Worm (Caenorhabditis elegans): ENCODE data around the gene F55G7.5.
A peak's percentile ranks its signal among the peaks of the same experiment; 100 is the strongest.

Gene F55G7.5

ce11 chrX:11938826-11939225, at the start of gene F55G7.5:
Gene F55G7.5 (minus strand): TSS chrX:11938926.
- TF ChIP-seq D2030.7 (GFP tag; IDR thresholded peaks at IDR 0.05) (no peak), aptf-2 (GFP tag; conservative IDR thresholded peaks at IDR 0.05) (no peak), Y79H2A.3 (GFP tag; conservative IDR thresholded peaks at IDR 0.05) (no peak), C17E4.6 (GFP tag; IDR thresholded peaks at IDR 0.05) (no peak), mes-4 (tag; optimal IDR thresholded peaks at IDR 0.05) (no peak)

- TF ChIP-seq somi-1 (GFP tag; optimal IDR thresholded peaks at IDR 0.05) (no peak), madf-3 (GFP tag; IDR thresholded peaks at IDR 0.05) (0 out of 2 replicates have a peak, but pooled peaks have one; percentile 44), T26A5.8 (tag; optimal IDR thresholded peaks at IDR 0.05) (no peak), lin-40 (tag; optimal IDR thresholded peaks at IDR 0.05) (no peak), pha-4 (tag; optimal IDR thresholded peaks at IDR 0.05) (no peak), F55B11.4 (tag; optimal IDR thresholded peaks at IDR 0.05; ENCODE audit: borderline replicate concordance, insufficient read depth) (no peak), efl-1 (GFP tag; optimal IDR thresholded peaks at IDR 0.05) (peak; percentile 89), ztf-25 (GFP tag; IDR thresholded peaks at IDR 0.05) (no peak), nfyb-1 (GFP tag; IDR thresholded peaks at IDR 0.05) (no peak), mel-28 (tag; optimal IDR thresholded peaks at IDR 0.05; ENCODE audit: borderline replicate concordance) (no peak), bed-1 (GFP tag; IDR thresholded peaks at IDR 0.05) (no peak), let-526 (GFP tag; IDR thresholded peaks at IDR 0.05) (no peak), akir-1 (GFP tag; optimal IDR thresholded peaks at IDR 0.05) (no peak), rpc-1 (optimal IDR thresholded peaks at IDR 0.05) (no peak), rpc-1 (tag; optimal IDR thresholded peaks at IDR 0.05) (no peak), ztf-28 (GFP tag; IDR thresholded peaks at IDR 0.05) (no peak), nhr-80 (tag; optimal IDR thresholded peaks at IDR 0.05) (no peak), sdz-38 (tag; optimal IDR thresholded peaks at IDR 0.05) (no peak), F39B2.1 (GFP tag; IDR thresholded peaks at IDR 0.05) (no peak), aptf-2 (GFP tag; conservative IDR thresholded peaks at IDR 0.05) (peak; percentile 76), ceh-91 (GFP tag; IDR thresholded peaks at IDR 0.05) (no peak), madf-8 (GFP tag; conservative IDR thresholded peaks at IDR 0.05) (0 out of 2 replicates have a peak, but pooled peaks have one; percentile 31), snpc-1.3 (tag; optimal IDR thresholded peaks at IDR 0.05; ENCODE audit: insufficient read depth) (no peak), madf-6 (GFP tag; IDR thresholded peaks at IDR 0.05) (peak; percentile 79), ztf-22 (GFP tag; optimal IDR thresholded peaks at IDR 0.05) (no peak), mcd-1 (GFP tag; IDR thresholded peaks at IDR 0.05) (no peak), lin-35 (GFP tag; optimal IDR thresholded peaks at IDR 0.05) (no peak), dpff-1 (tag; optimal IDR thresholded peaks at IDR 0.05) (no peak), ets-4 (GFP tag; optimal IDR thresholded peaks at IDR 0.05) (no peak), gei-17 (GFP tag; optimal IDR thresholded peaks at IDR 0.05) (no peak), hmg-20 (GFP tag; IDR thresholded peaks at IDR 0.05) (no peak), nhr-90 (tag; optimal IDR thresholded peaks at IDR 0.05) (no peak)
Measured at ce11 chrX:11987900-11988364, 49.2 kb upstream of the F55G7.5 start, which contains the start of gene C49F5.6. Gene C49F5.6 (plus strand): TSS chrX:11988314.

- TF ChIP-seq rpc-1 (optimal IDR thresholded peaks at IDR 0.05) (no peak), rpc-1 (tag; optimal IDR thresholded peaks at IDR 0.05) (no peak), B0336.3 (GFP tag; IDR thresholded peaks at IDR 0.05) (no peak), B0019.2 (GFP tag; conservative IDR thresholded peaks at IDR 0.05) (no peak), ztf-22 (GFP tag; optimal IDR thresholded peaks at IDR 0.05) (no peak), Y79H2A.3 (GFP tag; conservative IDR thresholded peaks at IDR 0.05) (no peak), somi-1 (GFP tag; optimal IDR thresholded peaks at IDR 0.05) (no peak), Y53G8AR.9 (GFP tag; conservative IDR thresholded peaks at IDR 0.05) (no peak), bed-2 (GFP tag; IDR thresholded peaks at IDR 0.05) (no peak), mxl-1 (tag; optimal IDR thresholded peaks at IDR 0.05) (no peak), ztf-18 (tag; optimal IDR thresholded peaks at IDR 0.05) (no peak), rcor-1 (GFP tag; IDR thresholded peaks at IDR 0.05) (no peak), let-526 (GFP tag; IDR thresholded peaks at IDR 0.05) (no peak), lin-40 (tag; optimal IDR thresholded peaks at IDR 0.05) (no peak), dox-1 (GFP tag; IDR thresholded peaks at IDR 0.05) (no peak), lin-35 (GFP tag; optimal IDR thresholded peaks at IDR 0.05) (no peak), lsl-1 (GFP tag; optimal IDR thresholded peaks at IDR 0.05) (no peak), Y67H2A.10 (GFP tag; conservative IDR thresholded peaks at IDR 0.05) (no peak), ccch-3 (GFP tag; optimal IDR thresholded peaks at IDR 0.05) (no peak)
Measured at ce11 chrX:11985887-11986286, 47.2 kb upstream of the F55G7.5 start, which contains the start of gene C49F5.5. Gene C49F5.5 (plus strand): TSS chrX:11986187.
